Fruit fly (Drosophila melanogaster): ENCODE measurements around the gene CG8916.
A peak's percentile ranks its signal among the peaks of the same experiment; 100 is the strongest.

CG8916 gene

DNA sequence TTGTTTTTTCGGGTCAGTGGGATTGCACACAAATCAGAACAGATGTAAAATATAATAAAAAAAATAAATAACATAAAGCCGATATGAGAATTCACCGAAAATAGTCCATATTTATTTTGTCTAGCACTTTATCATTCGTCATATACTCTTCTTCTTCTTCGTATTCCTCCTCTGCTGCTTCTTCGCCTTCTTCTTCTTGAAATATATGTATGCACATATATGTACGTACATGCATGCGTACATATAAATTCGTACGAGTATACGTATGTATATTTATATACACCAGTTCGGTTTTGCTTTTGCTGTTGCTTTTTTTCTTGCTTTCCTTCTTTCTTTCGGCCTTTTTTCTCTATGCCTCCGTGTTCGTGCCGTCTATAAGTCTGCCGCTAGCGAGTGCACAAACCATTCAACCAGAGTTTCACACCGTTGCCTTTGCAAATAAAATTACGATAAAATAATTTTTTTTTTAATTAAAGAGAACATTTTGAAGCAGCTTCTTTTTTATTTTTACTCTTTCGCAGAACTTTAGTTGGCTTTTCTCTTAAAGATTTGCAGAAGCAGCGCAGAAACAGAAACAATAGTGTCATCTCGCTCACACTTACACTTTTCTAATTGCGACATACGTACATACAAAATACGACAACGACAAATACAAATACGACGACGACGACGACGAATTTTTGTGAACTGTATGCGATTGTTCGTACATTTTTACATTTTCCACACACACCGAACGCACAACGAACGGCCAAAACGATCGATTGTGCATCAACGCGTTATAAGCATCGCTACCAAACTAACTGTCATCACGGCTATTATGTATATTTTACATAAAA, 35.1 kb upstream of the CG8916 start (continued):
- TF ChIP-seq Meics (GFP tag; optimal IDR thresholded peaks at IDR 0.05), result no peak
- TF ChIP-seq Dip3 (GFP tag; optimal IDR thresholded peaks at IDR 0.05), result no peak
- TF ChIP-seq chif (GFP tag; optimal IDR thresholded peaks at IDR 0.05), result no peak
- no peak for TF ChIP-seq Hr39 (optimal IDR thresholded peaks at IDR 0.05)
- TF ChIP-seq psq (GFP tag; optimal IDR thresholded peaks at IDR 0.05), result peak; percentile 100
- no peak for TF ChIP-seq BEAF-32 (GFP tag; optimal IDR thresholded peaks at IDR 0.05)
- TF ChIP-seq CG9797 (GFP tag; optimal IDR thresholded peaks at IDR 0.05), result no peak
- no peak for TF ChIP-seq CG13123 (GFP tag; optimal IDR thresholded peaks at IDR 0.05)
- no peak for TF ChIP-seq fd3F (GFP tag; optimal IDR thresholded peaks at IDR 0.05)
- TF ChIP-seq Dek (tag; optimal IDR thresholded peaks at IDR 0.05), result no peak
- TF ChIP-seq HLH3B (GFP tag; IDR thresholded peaks at IDR 0.05), result no peak
- TF ChIP-seq lilli (GFP tag; optimal IDR thresholded peaks at IDR 0.05), result no peak
- TF ChIP-seq CG17612 (GFP tag; IDR thresholded peaks at IDR 0.05), result no peak
- no peak for TF ChIP-seq CG12155 (GFP tag; optimal IDR thresholded peaks at IDR 0.05)
- TF ChIP-seq pros (GFP tag; optimal IDR thresholded peaks at IDR 0.05), result peak; percentile 76
- TF ChIP-seq CG34376 (GFP tag; optimal IDR thresholded peaks at IDR 0.05), result peak; percentile 89
- TF ChIP-seq CG3281 (GFP tag; optimal IDR thresholded peaks at IDR 0.05), result no peak
- TF ChIP-seq CG14667 (GFP tag; IDR thresholded peaks at IDR 0.05), result no peak
- TF ChIP-seq Xrp1 (GFP tag; IDR thresholded peaks at IDR 0.05), result no peak
- no peak for TF ChIP-seq CG1024 (GFP tag; IDR thresholded peaks at IDR 0.05)
- no peak for TF ChIP-seq CG18764 (GFP tag; optimal IDR thresholded peaks at IDR 0.05)
- no peak for TF ChIP-seq eyg (GFP tag; optimal IDR thresholded peaks at IDR 0.05)
- TF ChIP-seq inv (GFP tag; IDR thresholded peaks at IDR 0.05; ENCODE audit: partially characterized antibody), result no peak
- TF ChIP-seq dm (GFP tag; optimal IDR thresholded peaks at IDR 0.05), result no peak
- TF ChIP-seq CG3847 (GFP tag; IDR thresholded peaks at IDR 0.05), result no peak
- no peak for TF ChIP-seq CG16863 (GFP tag; optimal IDR thresholded peaks at IDR 0.05)
- TF ChIP-seq mirr (GFP tag; optimal IDR thresholded peaks at IDR 0.05), result no peak
- TF ChIP-seq Oaz (GFP tag; IDR thresholded peaks at IDR 0.05), result no peak
- no peak for TF ChIP-seq jigr1 (GFP tag; IDR thresholded peaks at IDR 0.05)
- no peak for TF ChIP-seq CG18011 (GFP tag; optimal IDR thresholded peaks at IDR 0.05)
- TF ChIP-seq slp2 (GFP tag; optimal IDR thresholded peaks at IDR 0.05), result no peak
- TF ChIP-seq CG30020 (tag; optimal IDR thresholded peaks at IDR 0.05), result no peak
- no peak for TF ChIP-seq Hr51 (GFP tag; optimal IDR thresholded peaks at IDR 0.05)
- no peak for TF ChIP-seq jumu (GFP tag; optimal IDR thresholded peaks at IDR 0.05)
- no peak for TF ChIP-seq CG33213 (GFP tag; optimal IDR thresholded peaks at IDR 0.05)
- TF ChIP-seq Sry-δ (GFP tag; optimal IDR thresholded peaks at IDR 0.05), result no peak
- no peak for TF ChIP-seq tgo (GFP tag; IDR thresholded peaks at IDR 0.05)
- TF ChIP-seq stc (GFP tag; IDR thresholded peaks at IDR 0.05), result no peak
- no peak for TF ChIP-seq wor (GFP tag; IDR thresholded peaks at IDR 0.05)
- TF ChIP-seq CG11560 (tag; IDR thresholded peaks at IDR 0.05), result no peak
- peak; percentile 58 for TF ChIP-seq cg (GFP tag; optimal IDR thresholded peaks at IDR 0.05)
- TF ChIP-seq CG17568 (GFP tag; optimal IDR thresholded peaks at IDR 0.05), result no peak
- no peak for TF ChIP-seq mam (GFP tag; optimal IDR thresholded peaks at IDR 0.05)
- no peak for TF ChIP-seq Hr3 (GFP tag; optimal IDR thresholded peaks at IDR 0.05)
- no peak for TF ChIP-seq fu2 (GFP tag; optimal IDR thresholded peaks at IDR 0.05)
- no peak for TF ChIP-seq vnd (GFP tag; IDR thresholded peaks at IDR 0.05; ENCODE audit: partially characterized antibody)
- TF ChIP-seq Sox100B (GFP tag; optimal IDR thresholded peaks at IDR 0.05), result no peak
- TF ChIP-seq CG5953 (GFP tag; IDR thresholded peaks at IDR 0.05), result no peak
- no peak; the same call in 2 of the 3 replicates for TF ChIP-seq row (GFP tag; IDR thresholded peaks at IDR 0.05)
- no peak for TF ChIP-seq CG11398 (GFP tag; optimal IDR thresholded peaks at IDR 0.05)
- TF ChIP-seq Rx (GFP tag; IDR thresholded peaks at IDR 0.05), result no peak

Measured in whole organism, embryonic.